Worm (Caenorhabditis elegans) whole organism, L4 larva: ENCODE results near the gene bath-4.
A peak's percentile ranks its signal among the peaks of the same experiment; 100 is the strongest.

Experiments
- F26F4.8 ChIP-seq: fragments of 200-800 bp; sonication (Bioruptor generic); conservative IDR thresholded peaks from 2 replicates; pipeline ENCODE4 v1.3.6; 2022; ENCODE audit warnings: missing genetic modification characterization, missing compliant biosample characterization
- T20F7.1 ChIP-seq: fragments of 200-800 bp; sonication (Bioruptor generic); optimal IDR thresholded peaks from 2 replicates; lab custom pipeline; 2018; ENCODE audit warnings: mild to moderate bottlenecking, missing genetic modification characterization, missing compliant biosample characterization
- T26A8.4 ChIP-seq: fragments of 200-800 bp; sonication (Bioruptor generic); IDR thresholded peaks from 2 replicates; pipeline ENCODE4 v1.3.6; 2022; ENCODE audit warnings: missing genetic modification characterization, missing compliant biosample characterization
- Y5F2A.4 ChIP-seq: fragments of 200-800 bp; sonication (Bioruptor generic); optimal IDR thresholded peaks from 2 replicates; lab custom pipeline; 2018; ENCODE audit warnings: mild to moderate bottlenecking, missing genetic modification characterization, missing compliant biosample characterization
- Y75B8A.6 ChIP-seq: fragments of 200-800 bp; sonication (Bioruptor generic); IDR thresholded peaks from 2 replicates; pipeline ENCODE4 v1.3.6; 2022; ENCODE audit warnings: missing genetic modification reagents, missing genetic modification characterization, missing compliant biosample characterization
- ZK337.2 ChIP-seq: fragments of 200-800 bp; sonication (Bioruptor generic); IDR thresholded peaks from 2 replicates; pipeline ENCODE4 v1.3.6; 2022; ENCODE audit warnings: missing genetic modification reagents, missing genetic modification characterization, missing compliant biosample characterization
- aly-2 ChIP-seq: sonication (generic microtip); optimal IDR thresholded peaks from 2 replicates; lab custom pipeline; 2018; ENCODE audit warnings: missing biosample characterization, missing genetic modification characterization
- ama-1 ChIP-seq: fragments of 150-350 bp; optimal IDR thresholded peaks from 2 replicates; lab custom pipeline; 2014; ENCODE audit warnings: inconsistent platforms, mixed read lengths
- arid-1 ChIP-seq: fragments of 200-800 bp; sonication (Bioruptor generic); conservative IDR thresholded peaks from 2 replicates; pipeline ENCODE4 v1.3.6; 2022; ENCODE audit warnings: missing genetic modification reagents, missing genetic modification characterization, missing compliant biosample characterization
- attf-4 ChIP-seq: sonication (generic microtip); optimal IDR thresholded peaks from 3 replicates; lab custom pipeline; 2017; ENCODE audit warnings: missing biosample characterization, missing genetic modification characterization
- ceh-20 ChIP-seq: fragments of 200-800 bp; sonication (Bioruptor generic); IDR thresholded peaks from 2 replicates; pipeline ENCODE4 v1.3.6; 2022; ENCODE audit warnings: missing genetic modification reagents, missing genetic modification characterization, missing compliant biosample characterization
- ceh-28 ChIP-seq: fragments of 150-350 bp; optimal IDR thresholded peaks from 2 replicates; lab custom pipeline; 2014; ENCODE audit warnings: missing biosample characterization, missing genetic modification reagents, missing genetic modification characterization
- ceh-62 ChIP-seq: sonication (generic microtip); optimal IDR thresholded peaks from 2 replicates; lab custom pipeline; 2017; ENCODE audit warnings: missing biosample characterization, missing genetic modification characterization
- ceh-82 ChIP-seq: sonication (generic microtip); optimal IDR thresholded peaks from 2 replicates; lab custom pipeline; 2017; ENCODE audit warnings: missing biosample characterization, missing genetic modification characterization
- ctbp-1 ChIP-seq: fragments of 200-800 bp; sonication (Bioruptor generic); IDR thresholded peaks from 2 replicates; pipeline ENCODE4 v1.3.6; 2022; ENCODE audit warnings: missing genetic modification reagents, missing genetic modification characterization, missing compliant biosample characterization
- daf-16 ChIP-seq, 3 experiments: sonication (generic microtip); optimal IDR thresholded peaks; 2 replicates each; lab custom pipeline; 2016 to 2017; ENCODE audit warnings: missing genetic modification characterization in 3 of 3, missing genetic modification reagents in 3 of 3, mild to moderate bottlenecking in 2 of 3, missing compliant biosample characterization in 2 of 3, missing biosample characterization in 1 of 3, moderate library complexity in 1 of 3
- daf-19 ChIP-seq: fragments of 200-800 bp; sonication (Bioruptor generic); conservative IDR thresholded peaks from 2 replicates; pipeline ENCODE4 v1.3.6; 2022; ENCODE audit warnings: missing genetic modification characterization, missing compliant biosample characterization
- daf-8 ChIP-seq: fragments of 200-800 bp; sonication (Bioruptor generic); IDR thresholded peaks from 2 replicates; pipeline ENCODE4 v1.3.6; 2022; ENCODE audit warnings: missing genetic modification characterization, missing compliant biosample characterization
- dmd-8 ChIP-seq: fragments of 200-800 bp; sonication (Bioruptor generic); IDR thresholded peaks from 2 replicates; pipeline ENCODE4 v1.3.6; 2022; ENCODE audit warnings: missing genetic modification characterization, missing compliant biosample characterization
- dmd-9 ChIP-seq: fragments of 200-800 bp; sonication (Bioruptor generic); IDR thresholded peaks from 2 replicates; pipeline ENCODE4 v1.3.6; 2022; ENCODE audit warnings: missing genetic modification reagents, missing genetic modification characterization, missing compliant biosample characterization
- egl-43 ChIP-seq: fragments of 200-800 bp; sonication (Bioruptor generic); IDR thresholded peaks from 2 replicates; pipeline ENCODE4 v1.3.6; 2022; ENCODE audit warnings: missing genetic modification reagents, missing genetic modification characterization, missing compliant biosample characterization
- fkh-10 ChIP-seq: fragments of 150-350 bp; optimal IDR thresholded peaks from 2 replicates; lab custom pipeline; 2014; ENCODE audit warnings: missing biosample characterization, missing genetic modification reagents, missing genetic modification characterization
- hlh-11 ChIP-seq: fragments of 200-800 bp; sonication (Bioruptor generic); optimal IDR thresholded peaks from 2 replicates; lab custom pipeline; 2018; ENCODE audit warnings: mild to moderate bottlenecking, missing genetic modification characterization, missing compliant biosample characterization
- hlh-30 ChIP-seq: sonication (generic microtip); optimal IDR thresholded peaks from 2 replicates; lab custom pipeline; 2017; ENCODE audit warnings: antibody characterized with exemption, mild to moderate bottlenecking, missing genetic modification characterization, missing compliant biosample characterization; ENCODE audit not compliant: insufficient read depth
- jun-1 ChIP-seq: fragments of 150-350 bp; optimal IDR thresholded peaks from 2 replicates; lab custom pipeline; 2014; ENCODE audit warnings: missing biosample characterization, missing genetic modification reagents, missing genetic modification characterization
- lim-7 ChIP-seq: fragments of 200-800 bp; sonication (Bioruptor generic); IDR thresholded peaks from 2 replicates; pipeline ENCODE4 v1.3.6; 2022; ENCODE audit warnings: missing genetic modification characterization, missing compliant biosample characterization
- lin-13 ChIP-seq: fragments of 150-350 bp; optimal IDR thresholded peaks from 2 replicates; lab custom pipeline; 2014; ENCODE audit warnings: missing biosample characterization, missing genetic modification reagents, missing genetic modification characterization
- lin-29 ChIP-seq: fragments of 200-800 bp; sonication (Bioruptor generic); IDR thresholded peaks from 2 replicates; pipeline ENCODE4 v1.3.6; 2022; ENCODE audit warnings: missing genetic modification reagents, missing genetic modification characterization, missing compliant biosample characterization
- lin-38 ChIP-seq: fragments of 200-800 bp; sonication (Bioruptor generic); IDR thresholded peaks from 2 replicates; pipeline ENCODE4 v1.3.6; 2022; ENCODE audit warnings: missing genetic modification reagents, missing genetic modification characterization, missing compliant biosample characterization
- lin-39 ChIP-seq: fragments of 150-350 bp; optimal IDR thresholded peaks from 2 replicates; lab custom pipeline; 2014; ENCODE audit warnings: missing biosample characterization, missing genetic modification reagents, missing genetic modification characterization
- lir-3 ChIP-seq: sonication (generic microtip); optimal IDR thresholded peaks from 2 replicates; lab custom pipeline; 2016; ENCODE audit warnings: mild to moderate bottlenecking, missing genetic modification characterization, missing compliant biosample characterization
- lsy-2 ChIP-seq, 2 experiments: fragments of 150-350 bp in 1 of 2; sonication (generic microtip) in 1 of 2; optimal IDR thresholded peaks; 2 replicates each; lab custom pipeline; 2014 to 2017; ENCODE audit warnings: missing biosample characterization in 2 of 2, missing genetic modification characterization in 2 of 2
- mxl-3 ChIP-seq: fragments of 200-800 bp; sonication (Bioruptor generic); optimal IDR thresholded peaks from 2 replicates; lab custom pipeline; 2018; ENCODE audit warnings: mild to moderate bottlenecking, missing genetic modification characterization, missing compliant biosample characterization
- nhr-111 ChIP-seq: fragments of 200-800 bp; sonication (Bioruptor generic); optimal IDR thresholded peaks from 2 replicates; lab custom pipeline; 2018; ENCODE audit warnings: mild to moderate bottlenecking, missing genetic modification characterization, missing compliant biosample characterization
- nhr-28 ChIP-seq: fragments of 150-350 bp; optimal IDR thresholded peaks from 2 replicates; lab custom pipeline; 2014; ENCODE audit warnings: missing biosample characterization, missing genetic modification characterization
- nhr-48 ChIP-seq: sonication (generic microtip); optimal IDR thresholded peaks from 2 replicates; lab custom pipeline; 2016; ENCODE audit warnings: mild to moderate bottlenecking, missing genetic modification characterization, missing compliant biosample characterization
- php-3 ChIP-seq: fragments of 200-800 bp; sonication (Bioruptor generic); IDR thresholded peaks from 2 replicates; pipeline ENCODE4 v1.3.6; 2022; ENCODE audit warnings: missing genetic modification reagents, missing genetic modification characterization, missing compliant biosample characterization
- pqm-1 ChIP-seq: sonication (generic microtip); optimal IDR thresholded peaks from 2 replicates; lab custom pipeline; 2017; ENCODE audit warnings: missing biosample characterization, missing genetic modification characterization
- saeg-2 ChIP-seq: fragments of 200-800 bp; sonication (Bioruptor generic); IDR thresholded peaks from 2 replicates; pipeline ENCODE4 v1.3.6; 2022; ENCODE audit warnings: missing genetic modification reagents, missing genetic modification characterization, missing compliant biosample characterization
- snpc-4 ChIP-seq: fragments of 150-350 bp; optimal IDR thresholded peaks from 2 replicates; lab custom pipeline; 2014; ENCODE audit warnings: missing biosample characterization, missing genetic modification characterization
- spr-1 ChIP-seq: sonication (generic microtip); optimal IDR thresholded peaks from 2 replicates; lab custom pipeline; 2016; ENCODE audit warnings: mild to moderate bottlenecking, missing genetic modification characterization, missing compliant biosample characterization
- tag-97 ChIP-seq: fragments of 200-800 bp; sonication (Bioruptor generic); IDR thresholded peaks from 2 replicates; pipeline ENCODE4 v1.3.6; 2022; ENCODE audit warnings: missing genetic modification characterization, missing compliant biosample characterization
- unc-39 ChIP-seq: sonication (generic microtip); optimal IDR thresholded peaks from 2 replicates; lab custom pipeline; 2017; ENCODE audit warnings: missing biosample characterization, missing genetic modification characterization
- unc-62 ChIP-seq, 3 experiments: fragments of 150-350 bp in 1 of 3; sonication (generic microtip); optimal IDR thresholded peaks in 2 of 3; peaks in 1 of 3; 1 replicate in 1 of 3; 2 replicates in 2 of 3; lab custom pipeline; 2014 to 2017; ENCODE audit warnings: missing biosample characterization in 3 of 3, missing genetic modification characterization in 3 of 3, missing genetic modification reagents in 3 of 3, missing genotype in 1 of 3
- vab-7 ChIP-seq: fragments of 200-800 bp; sonication (Bioruptor generic); IDR thresholded peaks from 2 replicates; pipeline ENCODE4 v1.3.6; 2022; ENCODE audit warnings: missing genetic modification reagents, missing genetic modification characterization, missing compliant biosample characterization
- zfp-2 ChIP-seq: sonication (generic microtip); optimal IDR thresholded peaks from 2 replicates; lab custom pipeline; 2016; ENCODE audit warnings: mild to moderate bottlenecking, missing genetic modification characterization, missing compliant biosample characterization
- ztf-7 ChIP-seq: fragments of 150-350 bp; optimal IDR thresholded peaks from 2 replicates; lab custom pipeline; 2014; ENCODE audit warnings: missing biosample characterization, missing genetic modification characterization

The bath-4 gene

ce11 chrII:1899934-1900333 is 17.8 kb downstream of the bath-4 start, which contains the start of gene math-24:
Gene math-24 (plus strand): TSS chrII:1900234.
- TF ChIP-seq attf-4 (tag; lab: Kevin White, UChicago) = no peak
- no peak for TF ChIP-seq lin-13 (GFP tag; lab: Kevin White, UChicago)
- no peak for TF ChIP-seq unc-39
- TF ChIP-seq nhr-48 (tag; lab: Kevin White, UChicago) = no peak
- TF ChIP-seq ZK337.2 (GFP tag; lab: Robert Waterston, UW) = no peak
- TF ChIP-seq mxl-3 = no peak
- no peak for TF ChIP-seq T20F7.1 (GFP tag; lab: Kevin White, UChicago)
- TF ChIP-seq daf-19 (GFP tag; lab: Robert Waterston, UW) = no peak
- TF ChIP-seq zfp-2 (tag; lab: Kevin White, UChicago) = no peak
- TF ChIP-seq jun-1 (tag; lab: Kevin White, UChicago) = no peak
- no peak for TF ChIP-seq T26A8.4
- no peak for TF ChIP-seq nhr-28

DNA sequence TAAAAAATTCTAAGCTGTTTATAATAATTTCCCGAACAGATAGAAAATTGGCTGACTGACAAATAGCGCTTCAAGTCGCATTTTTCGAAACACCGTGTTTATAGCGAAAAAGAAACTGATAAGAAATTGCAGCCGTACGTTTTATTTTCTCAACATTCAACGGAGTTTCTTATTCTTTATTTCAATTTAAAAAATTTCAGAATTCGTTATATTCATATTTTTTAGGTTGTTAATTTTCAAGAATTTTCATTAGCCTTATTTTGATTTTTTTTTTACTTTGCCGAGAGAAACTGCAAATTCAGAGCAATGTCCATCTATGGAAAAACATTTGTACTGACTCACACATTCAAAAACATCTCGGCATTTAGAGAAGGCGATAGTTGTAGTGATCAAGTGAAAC is 19.8 kb downstream of the bath-4 start, which contains the start of gene C46F9.6:
C46F9.6 (plus strand) TSS at position 301 of the 400 bp plus-strand sequence.
- peak; percentile 8 for TF ChIP-seq pqm-1
- no peak for TF ChIP-seq lin-38 (GFP tag; lab: Robert Waterston, UW)
- TF ChIP-seq daf-16 (GFP tag; optimal IDR thresholded peaks at IDR 0.05; lab: Kevin White, UChicago) = no peak
- TF ChIP-seq daf-16 (tag; optimal IDR thresholded peaks at IDR 0.05; lab: Kevin White, UChicago) = peak; percentile 60
- TF ChIP-seq ceh-28 (tag; lab: Kevin White, UChicago) = no peak
- no peak for TF ChIP-seq snpc-4 (tag; lab: Kevin White, UChicago)
- no peak for TF ChIP-seq ama-1 (lab: Kevin White, UChicago)
- TF ChIP-seq ceh-20 = no peak
- TF ChIP-seq unc-62 (GFP tag; optimal IDR thresholded peaks at IDR 0.05 in 1 of 2; lab: Kevin White, UChicago) = peak in 1 of 2 experiments; percentile 30
- no peak for TF ChIP-seq unc-62 (tag; optimal IDR thresholded peaks at IDR 0.05; lab: Kevin White, UChicago)
- no peak for TF ChIP-seq dmd-9 (GFP tag; lab: Robert Waterston, UW)

DNA sequence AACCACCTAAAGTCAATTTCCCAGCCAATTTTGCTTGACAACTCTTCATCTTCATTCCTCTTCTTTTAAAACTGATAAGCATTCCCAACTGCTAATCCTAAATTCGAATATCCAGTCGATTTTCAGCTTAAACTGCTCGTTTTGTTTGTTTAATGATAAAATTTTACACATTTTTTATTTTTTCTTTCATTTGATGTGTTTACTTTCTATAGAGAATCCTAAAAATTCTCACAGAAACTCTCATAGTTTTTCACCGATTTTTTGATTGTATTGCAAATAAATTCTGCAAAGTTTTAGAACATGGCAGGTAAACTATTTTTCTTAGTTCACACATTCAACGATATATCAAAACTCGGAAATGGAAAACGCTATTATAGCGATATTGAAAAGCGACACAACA is 22.0 kb downstream of the bath-4 start, which contains the start of gene math-25:
math-25 (plus strand) TSS at position 301 of the 400 bp plus-strand sequence.
- TF ChIP-seq snpc-4 (tag; lab: Kevin White, UChicago) (no peak), Y5F2A.4 (no peak), arid-1 (no peak), daf-8 (GFP tag; lab: Robert Waterston, UW) (no peak), Y75B8A.6 (no peak), aly-2 (tag; lab: Kevin White, UChicago) (no peak), php-3 (no peak), tag-97 (GFP tag; lab: Robert Waterston, UW) (no peak), egl-43 (GFP tag; lab: Robert Waterston, UW) (no peak), lin-39 (no peak), ama-1 (lab: Kevin White, UChicago) (no peak), saeg-2 (GFP tag; lab: Robert Waterston, UW) (no peak), nhr-111 (no peak), dmd-8 (no peak), mxl-3 (no peak)
- TF ChIP-seq, all 104 proteins: peak for 0

ce11 chrII:1895278-1895677 is 22.5 kb downstream of the bath-4 start, which contains the start of gene C46F9.5:
Gene C46F9.5 (plus strand): TSS chrII:1895578.
- TF ChIP-seq fkh-10 (GFP tag; lab: Kevin White, UChicago) (no peak), ceh-82 (tag; lab: Kevin White, UChicago) (no peak), pqm-1 (no peak), ctbp-1 (no peak), vab-7 (GFP tag; lab: Robert Waterston, UW) (no peak), lir-3 (no peak), lin-29 (GFP tag; lab: Robert Waterston, UW) (no peak), ceh-62 (tag; lab: Kevin White, UChicago) (no peak), F26F4.8 (no peak), lsy-2 (tag; optimal IDR thresholded peaks at IDR 0.05; lab: Kevin White, UChicago) (no peak), daf-19 (GFP tag; lab: Robert Waterston, UW) (no peak), nhr-28 (no peak), ztf-7 (tag; lab: Kevin White, UChicago) (no peak), lim-7 (GFP tag; lab: Robert Waterston, UW) (no peak), hlh-11 (tag; lab: Kevin White, UChicago) (no peak), aly-2 (tag; lab: Kevin White, UChicago) (no peak), arid-1 (no peak), spr-1 (tag; lab: Kevin White, UChicago) (no peak), dmd-9 (GFP tag; lab: Robert Waterston, UW) (no peak), hlh-30 (tag; lab: Kevin White, UChicago) (no peak)
- TF ChIP-seq, all 104 proteins: peak for 0
